Worm (Caenorhabditis elegans): ENCODE measurements around the gene ZC155.4.

Gene ZC155.4

DNA sequence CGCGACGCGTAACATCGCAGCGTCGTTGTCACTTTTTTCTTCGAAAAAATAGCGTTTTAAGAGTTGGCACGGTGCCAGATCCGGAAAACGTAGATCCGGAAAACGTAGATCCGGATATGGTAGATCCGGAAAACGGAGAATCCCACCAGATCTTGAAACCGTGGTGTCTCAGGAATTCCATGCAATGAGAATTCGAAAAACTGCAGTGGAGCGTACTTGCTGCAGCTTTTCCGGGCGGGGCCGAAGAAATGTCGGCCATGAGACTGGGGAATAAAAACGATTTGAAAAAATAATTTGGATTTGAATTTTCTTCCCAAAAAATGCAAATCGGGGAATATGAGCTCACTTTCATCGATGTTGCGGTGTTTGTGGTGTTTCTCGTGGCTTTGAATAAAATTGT, 42.8 kb downstream of the ZC155.4 start, which contains the start of gene K10D2.5 (continued):
- TF ChIP-seq zip-11 (GFP tag; IDR thresholded peaks at IDR 0.05), result no peak
- TF ChIP-seq nhr-28 (tag; optimal IDR thresholded peaks at IDR 0.05), result peak; percentile 72
- TF ChIP-seq hlh-30 (tag; optimal IDR thresholded peaks at IDR 0.05; ENCODE audit: insufficient read depth), result peak; percentile 71
- no peak for TF ChIP-seq ZK546.5 (tag; optimal IDR thresholded peaks at IDR 0.05)
- peak; percentile 91 for TF ChIP-seq dmd-6 (GFP tag; IDR thresholded peaks at IDR 0.05)
- TF ChIP-seq fkh-10 (GFP tag; optimal IDR thresholded peaks at IDR 0.05), result peak; percentile 24
- peak in 1 of 2 experiments; percentile 96 for TF ChIP-seq hif-1 (tag; optimal IDR thresholded peaks at IDR 0.05)
- no peak for TF ChIP-seq ama-1 (optimal IDR thresholded peaks at IDR 0.05)
- TF ChIP-seq lir-3 (tag; optimal IDR thresholded peaks at IDR 0.05), result peak; percentile 4
- peak; percentile 86; the same call in 1 of the 2 replicates for TF ChIP-seq tag-97 (GFP tag; IDR thresholded peaks at IDR 0.05)
- TF ChIP-seq lin-15B (tag; optimal IDR thresholded peaks at IDR 0.05), result peak; percentile 90
- TF ChIP-seq Y75B8A.6 (GFP tag; IDR thresholded peaks at IDR 0.05), result peak; percentile 62; the same call in 1 of the 2 replicates
- peak; percentile 91 for TF ChIP-seq rbr-2 (tag; optimal IDR thresholded peaks at IDR 0.05)
- TF ChIP-seq R02D3.7 (tag; optimal IDR thresholded peaks at IDR 0.05), result no peak
- peak; percentile 87 for TF ChIP-seq nhr-77 (tag; optimal IDR thresholded peaks at IDR 0.05)
- TF ChIP-seq hlh-11 (tag; optimal IDR thresholded peaks at IDR 0.05), result peak; percentile 76
- TF ChIP-seq lsy-2 (tag; optimal IDR thresholded peaks at IDR 0.05), result peak; percentile 72 to 92
- peak; percentile 97 for TF ChIP-seq madf-5 (GFP tag; IDR thresholded peaks at IDR 0.05)
- TF ChIP-seq ztf-11 (tag; optimal IDR thresholded peaks at IDR 0.05), result no peak
- no peak for TF ChIP-seq zip-2 (tag; optimal IDR thresholded peaks at IDR 0.05)
- TF ChIP-seq T20F7.1 (GFP tag; optimal IDR thresholded peaks at IDR 0.05), result peak; percentile 86
- peak; percentile 27 for TF ChIP-seq pqm-1 (tag; optimal IDR thresholded peaks at IDR 0.05)
- peak; percentile 99 for TF ChIP-seq lin-38 (GFP tag; IDR thresholded peaks at IDR 0.05)
- TF ChIP-seq daf-12 (tag; optimal IDR thresholded peaks at IDR 0.05), result no peak
- TF ChIP-seq attf-4 (tag; optimal IDR thresholded peaks at IDR 0.05), result no peak
- TF ChIP-seq daf-16 (GFP tag; optimal IDR thresholded peaks at IDR 0.05), result peak in 1 of 2 experiments; percentile 71
- peak; percentile 42 for TF ChIP-seq daf-16 (tag; optimal IDR thresholded peaks at IDR 0.05)
- peak; percentile 92 for TF ChIP-seq mep-1 (tag; optimal IDR thresholded peaks at IDR 0.05)
- TF ChIP-seq madf-9 (GFP tag; conservative IDR thresholded peaks at IDR 0.05), result peak; percentile 96
- no peak for TF ChIP-seq F44E2.7 (GFP tag; IDR thresholded peaks at IDR 0.05)
- peak; percentile 1 for TF ChIP-seq spr-3 (GFP tag; optimal IDR thresholded peaks at IDR 0.05)
- TF ChIP-seq ces-1 (GFP tag; optimal IDR thresholded peaks at IDR 0.05), result peak; percentile 17
- no peak for TF ChIP-seq ceh-32 (tag; optimal IDR thresholded peaks at IDR 0.05; ENCODE audit: poor library complexity)
- peak; percentile 85 for TF ChIP-seq zfp-3 (GFP tag; conservative IDR thresholded peaks at IDR 0.05)
- peak; percentile 43 for TF ChIP-seq spr-1 (tag; optimal IDR thresholded peaks at IDR 0.05)
- TF ChIP-seq php-3 (GFP tag; IDR thresholded peaks at IDR 0.05), result peak; percentile 62
- no peak for TF ChIP-seq ceh-28 (tag; optimal IDR thresholded peaks at IDR 0.05)
- peak; percentile 73 for TF ChIP-seq ctbp-1 (GFP tag; IDR thresholded peaks at IDR 0.05)
- peak in 1 of 2 experiments; percentile 91 for TF ChIP-seq unc-62 (GFP tag; optimal IDR thresholded peaks at IDR 0.05 in 1 of 2)
- TF ChIP-seq unc-62 (tag; optimal IDR thresholded peaks at IDR 0.05), result no peak
- peak; percentile 68 for TF ChIP-seq set-16 (GFP tag; IDR thresholded peaks at IDR 0.05)
- TF ChIP-seq daf-19 (GFP tag; conservative IDR thresholded peaks at IDR 0.05), result 0 out of 2 replicates have a peak, but pooled peaks have one; percentile 55
- TF ChIP-seq nhr-25 (tag; optimal IDR thresholded peaks at IDR 0.05; ENCODE audit: borderline replicate concordance, insufficient read depth), result peak; percentile 71
- no peak for TF ChIP-seq nhr-76 (tag; optimal IDR thresholded peaks at IDR 0.05)
- TF ChIP-seq tra-1 (GFP tag; IDR thresholded peaks at IDR 0.05), result peak; percentile 97
- TF ChIP-seq lin-39 (tag; optimal IDR thresholded peaks at IDR 0.05), result no peak
- peak; percentile 93 for TF ChIP-seq Y48G9A.11 (GFP tag; IDR thresholded peaks at IDR 0.05)
- TF ChIP-seq ZK337.2 (GFP tag; IDR thresholded peaks at IDR 0.05), result peak; percentile 99
- TF ChIP-seq mdt-29 (GFP tag; IDR thresholded peaks at IDR 0.05), result peak; percentile 85
- no peak for TF ChIP-seq ceh-82 (tag; optimal IDR thresholded peaks at IDR 0.05)
- peak; percentile 58; the same call in 1 of the 2 replicates for TF ChIP-seq lim-7 (GFP tag; IDR thresholded peaks at IDR 0.05)
- peak; percentile 88 for TF ChIP-seq nhr-6 (tag; optimal IDR thresholded peaks at IDR 0.05)
